Worm (Caenorhabditis elegans) whole organism, early embryonic: ENCODE data around the gene F49C12.6.

Source experiments
- B0310.2 ChIP-seq: sonication (generic microtip); optimal IDR thresholded peaks from 2 replicates; lab custom pipeline; 2016; ENCODE audit warnings: mild to moderate bottlenecking, missing genetic modification characterization, missing compliant biosample characterization
- F13C5.2 ChIP-seq: sonication (generic microtip); optimal IDR thresholded peaks from 2 replicates; lab custom pipeline; 2017; ENCODE audit warnings: mild to moderate bottlenecking, missing genetic modification characterization, inconsistent platforms, missing compliant biosample characterization
- aly-1 ChIP-seq: sonication (generic microtip); optimal IDR thresholded peaks from 2 replicates; lab custom pipeline; 2016; ENCODE audit warnings: missing genetic modification characterization, missing compliant biosample characterization
- ama-1 ChIP-seq: fragments of 150-350 bp; optimal IDR thresholded peaks from 2 replicates; lab custom pipeline; 2014
- ceh-13 ChIP-seq: fragments of 200-800 bp; sonication (Bioruptor generic); optimal IDR thresholded peaks from 2 replicates; lab custom pipeline; 2018; ENCODE audit warnings: mild to moderate bottlenecking, missing genetic modification characterization, missing compliant biosample characterization
- ceh-36 ChIP-seq: sonication (generic microtip); optimal IDR thresholded peaks from 2 replicates; lab custom pipeline; 2016; ENCODE audit warnings: missing genetic modification characterization, inconsistent platforms, missing compliant biosample characterization
- flt-1 ChIP-seq: fragments of 200-800 bp; sonication (Bioruptor generic); IDR thresholded peaks from 2 replicates; pipeline ENCODE4 v1.3.6; 2022; ENCODE audit warnings: missing genetic modification characterization, missing compliant biosample characterization
- hmbx-1 ChIP-seq: sonication (generic microtip); optimal IDR thresholded peaks from 2 replicates; lab custom pipeline; 2016; ENCODE audit warnings: mild to moderate bottlenecking, missing genetic modification characterization, missing compliant biosample characterization
- hmg-4 ChIP-seq: fragments of 200-800 bp; sonication (Bioruptor generic); optimal IDR thresholded peaks from 2 replicates; lab custom pipeline; 2018; ENCODE audit warnings: mild to moderate bottlenecking, missing genetic modification characterization, missing compliant biosample characterization
- hnd-1 ChIP-seq: sonication (generic microtip); optimal IDR thresholded peaks from 2 replicates; lab custom pipeline; 2016; ENCODE audit warnings: missing genetic modification characterization, missing compliant biosample characterization
- pes-1 ChIP-seq: fragments of 200-800 bp; sonication (Bioruptor generic); IDR thresholded peaks from 2 replicates; pipeline ENCODE4 v1.3.6; 2022; ENCODE audit warnings: missing genetic modification reagents, missing genetic modification characterization, missing compliant biosample characterization
- sea-1 ChIP-seq: fragments of 200-800 bp; sonication (Bioruptor generic); conservative IDR thresholded peaks from 2 replicates; pipeline ENCODE4 v1.3.6; 2022; ENCODE audit warnings: missing genetic modification characterization, missing compliant biosample characterization
- tbx-37 ChIP-seq: fragments of 200-800 bp; sonication (Bioruptor generic); conservative IDR thresholded peaks from 2 replicates; pipeline ENCODE4 v1.3.6; 2022; ENCODE audit warnings: missing genetic modification reagents, missing genetic modification characterization, missing compliant biosample characterization
- tra-4 ChIP-seq: sonication (generic microtip); optimal IDR thresholded peaks from 2 replicates; lab custom pipeline; 2017; ENCODE audit warnings: missing genetic modification characterization, missing compliant biosample characterization

ce11 chrIV:9330755-9331154 is 21.9 kb upstream of the F49C12.6 start, which contains the start of gene nspg-7.1:
- TF ChIP-seq flt-1 (GFP tag; lab: Robert Waterston, UW) (no peak), aly-1 (no peak), ama-1 (no peak), tra-4 (tag; lab: Kevin White, UChicago) (no peak), F13C5.2 (tag; lab: Kevin White, UChicago) (no peak), ceh-13 (GFP tag; lab: Kevin White, UChicago) (no peak), hmg-4 (GFP tag; lab: Kevin White, UChicago) (no peak), tbx-37 (GFP tag; lab: Robert Waterston, UW) (no peak), hnd-1 (tag; lab: Kevin White, UChicago) (no peak), ceh-36 (tag; lab: Kevin White, UChicago) (no peak), hmbx-1 (tag; lab: Kevin White, UChicago) (no peak), pes-1 (GFP tag; lab: Robert Waterston, UW) (no peak), sea-1 (no peak), B0310.2 (tag; lab: Kevin White, UChicago) (no peak)
